Fruit fly (Drosophila melanogaster) whole organism, embryonic: ENCODE results near the gene RhoGAP18B.

Experiments used
- Asciz ChIP-seq: fragments of 200-800 bp; sonication (Bioruptor generic); optimal IDR thresholded peaks from 2 replicates; lab custom pipeline; 2017; ENCODE audit warnings: missing biosample characterization, mild to moderate bottlenecking, missing genetic modification characterization, missing genetic modification reagents
- CG16813 ChIP-seq: fragments of 200-800 bp; sonication (Bioruptor generic); IDR thresholded peaks from 3 replicates; pipeline ENCODE4 v1.3.6; 2022; ENCODE audit warnings: missing biosample characterization, missing genetic modification characterization; ENCODE audit not compliant: partially characterized antibody
- CG17359 ChIP-seq: fragments of 200-800 bp; sonication (Bioruptor generic); optimal IDR thresholded peaks from 3 replicates; lab custom pipeline; 2018; ENCODE audit warnings: missing biosample characterization, mild to moderate bottlenecking, missing genetic modification characterization, moderate library complexity
- CG1832 ChIP-seq: fragments of 200-800 bp; sonication (Bioruptor generic); optimal IDR thresholded peaks from 2 replicates; lab custom pipeline; 2017; ENCODE audit warnings: missing biosample characterization, mild to moderate bottlenecking, missing genetic modification characterization, inconsistent platforms
- CG18476 ChIP-seq: fragments of 200-800 bp; sonication (Bioruptor generic); optimal IDR thresholded peaks from 2 replicates; lab custom pipeline; 2016; ENCODE audit warnings: missing biosample characterization, mild to moderate bottlenecking, missing genetic modification characterization
- CG18619 ChIP-seq: fragments of 200-800 bp; sonication (Bioruptor generic); optimal IDR thresholded peaks from 3 replicates; lab custom pipeline; 2017; ENCODE audit warnings: missing biosample characterization, mild to moderate bottlenecking, missing genetic modification characterization
- CG2199 ChIP-seq: fragments of 200-800 bp; sonication (Bioruptor generic); IDR thresholded peaks from 3 replicates; pipeline ENCODE4 v1.3.6; 2022; ENCODE audit warnings: missing biosample characterization, missing genetic modification characterization
- CG31388 ChIP-seq: fragments of 200-800 bp; sonication (Bioruptor generic); optimal IDR thresholded peaks from 2 replicates; lab custom pipeline; 2016; ENCODE audit warnings: missing biosample characterization, missing genetic modification characterization
- CG4328 ChIP-seq: fragments of 200-800 bp; sonication (Bioruptor generic); optimal IDR thresholded peaks from 3 replicates; lab custom pipeline; 2017; ENCODE audit warnings: missing biosample characterization, missing genetic modification reagents, missing genetic modification characterization
- CG5245 ChIP-seq: fragments of 200-800 bp; sonication (Bioruptor generic); optimal IDR thresholded peaks from 3 replicates; lab custom pipeline; 2016; ENCODE audit warnings: missing biosample characterization, missing genetic modification characterization
- CG6654 ChIP-seq: fragments of 200-800 bp; sonication (Bioruptor generic); optimal IDR thresholded peaks from 2 replicates; lab custom pipeline; 2017; ENCODE audit warnings: missing biosample characterization, mild to moderate bottlenecking, missing genetic modification characterization
- CG6765 ChIP-seq: fragments of 200-800 bp; sonication (Bioruptor generic); optimal IDR thresholded peaks from 3 replicates; lab custom pipeline; 2017; ENCODE audit warnings: missing biosample characterization, mild to moderate bottlenecking, missing genetic modification characterization
- CG6791 ChIP-seq: fragments of 200-800 bp; sonication (Bioruptor generic); IDR thresholded peaks from 3 replicates; pipeline ENCODE4 v1.3.6; 2022; ENCODE audit warnings: missing biosample characterization, missing genetic modification characterization; ENCODE audit not compliant: partially characterized antibody
- CG6854 ChIP-seq: fragments of 200-800 bp; sonication (Bioruptor generic); optimal IDR thresholded peaks from 3 replicates; lab custom pipeline; 2017; ENCODE audit warnings: missing biosample characterization, mild to moderate bottlenecking, missing genetic modification characterization
- CG7786 ChIP-seq: fragments of 200-800 bp; sonication (Bioruptor generic); optimal IDR thresholded peaks from 2 replicates; lab custom pipeline; 2016; ENCODE audit warnings: missing biosample characterization, missing genetic modification characterization
- CG8281 ChIP-seq: fragments of 200-800 bp; sonication (Bioruptor generic); optimal IDR thresholded peaks from 2 replicates; lab custom pipeline; 2018; ENCODE audit warnings: missing biosample characterization, mild to moderate bottlenecking, missing genetic modification characterization, moderate library complexity
- CG9797 ChIP-seq: fragments of 200-800 bp; sonication (Bioruptor generic); optimal IDR thresholded peaks from 3 replicates; lab custom pipeline; 2018; ENCODE audit warnings: missing biosample characterization, mild to moderate bottlenecking, missing genetic modification characterization
- Dad ChIP-seq: fragments of 200-800 bp; sonication (Bioruptor generic); optimal IDR thresholded peaks from 3 replicates; lab custom pipeline; 2016; ENCODE audit warnings: missing biosample characterization, missing genetic modification characterization
- Deaf1 ChIP-seq: fragments of 200-800 bp; optimal IDR thresholded peaks from 3 replicates; lab custom pipeline; 2019; ENCODE audit warnings: missing biosample characterization, mild to moderate bottlenecking, missing genetic modification characterization, moderate library complexity
- Dip3 ChIP-seq: fragments of 200-800 bp; sonication (Bioruptor generic); optimal IDR thresholded peaks from 3 replicates; lab custom pipeline; 2016; ENCODE audit warnings: missing biosample characterization, missing genetic modification characterization
- Dll ChIP-seq: fragments of 200-800 bp; sonication (Bioruptor generic); IDR thresholded peaks from 4 replicates; pipeline ENCODE4 v1.3.6; 2022; ENCODE audit warnings: missing biosample characterization, missing genetic modification characterization; ENCODE audit not compliant: partially characterized antibody
- Doc3 ChIP-seq: fragments of 200-800 bp; sonication (Bioruptor generic); IDR thresholded peaks from 3 replicates; pipeline ENCODE4 v1.3.6; 2022; ENCODE audit warnings: missing biosample characterization, missing genetic modification characterization; ENCODE audit not compliant: partially characterized antibody
- Drgx ChIP-seq: fragments of 200-800 bp; sonication (Bioruptor generic); IDR thresholded peaks from 2 replicates; pipeline ENCODE4 v1.3.6; 2022; ENCODE audit warnings: missing biosample characterization, missing genetic modification characterization
- E2f2 ChIP-seq: fragments of 200-800 bp; sonication (Bioruptor generic); IDR thresholded peaks from 2 replicates; pipeline ENCODE4 v1.3.6; 2022; ENCODE audit warnings: missing biosample characterization, missing genetic modification characterization
- Eip74EF ChIP-seq, 2 experiments: fragments of 200-800 bp in 1 of 2; fragments of >200 bp in 1 of 2; sonication (Bioruptor generic) in 1 of 2; optimal IDR thresholded peaks; 2 replicates each; lab custom pipeline; 2017 to 2019; ENCODE audit warnings: missing biosample characterization in 2 of 2, missing genetic modification characterization in 2 of 2, mild to moderate bottlenecking in 1 of 2, moderate library complexity in 1 of 2
- Ets97D ChIP-seq: fragments of 200-800 bp; sonication (Bioruptor generic); optimal IDR thresholded peaks from 3 replicates; lab custom pipeline; 2016; ENCODE audit warnings: missing biosample characterization, missing genetic modification characterization
- HmgD ChIP-seq: fragments of 200-800 bp; sonication (Bioruptor generic); optimal IDR thresholded peaks from 3 replicates; lab custom pipeline; 2016; ENCODE audit warnings: missing biosample characterization, missing genetic modification characterization
- Hmx ChIP-seq: fragments of 200-800 bp; sonication (Bioruptor generic); optimal IDR thresholded peaks from 2 replicates; lab custom pipeline; 2016; ENCODE audit warnings: missing biosample characterization, missing genetic modification characterization
- MBD-R2 ChIP-seq: fragments of 200-800 bp; sonication (Bioruptor generic); IDR thresholded peaks from 2 replicates; pipeline ENCODE4 v1.3.6; 2022; ENCODE audit warnings: missing biosample characterization, missing genetic modification characterization
- Meics ChIP-seq: fragments of 200-800 bp; sonication (Bioruptor generic); optimal IDR thresholded peaks from 2 replicates; lab custom pipeline; 2017; ENCODE audit warnings: missing biosample characterization, mild to moderate bottlenecking, missing genetic modification characterization
- Myb ChIP-seq: fragments of 200-800 bp; sonication (Bioruptor generic); optimal IDR thresholded peaks from 2 replicates; lab custom pipeline; 2016; ENCODE audit warnings: missing biosample characterization, missing genetic modification characterization
- Pdp1 ChIP-seq, 2 experiments: fragments of 200-800 bp; sonication (Bioruptor generic); optimal IDR thresholded peaks; 3 replicates each; lab custom pipeline; 2016; ENCODE audit warnings: missing biosample characterization in 2 of 2, missing genetic modification characterization in 2 of 2, mild to moderate bottlenecking in 1 of 2, moderate library complexity in 1 of 2
- Rx ChIP-seq: fragments of 200-800 bp; sonication (Bioruptor generic); IDR thresholded peaks from 2 replicates; pipeline ENCODE4 v1.3.6; 2022; ENCODE audit warnings: missing biosample characterization, missing genetic modification characterization
- Side ChIP-seq: fragments of 200-800 bp; sonication (Bioruptor generic); optimal IDR thresholded peaks from 2 replicates; lab custom pipeline; 2016; ENCODE audit warnings: missing biosample characterization, missing genetic modification characterization
- Stat92E ChIP-seq, 3 experiments: fragments of >200 bp in 2 of 3; fragments of 200-800 bp in 1 of 3; sonication (Bioruptor generic) in 1 of 3; optimal IDR thresholded peaks; 2 replicates each; lab custom pipeline; 2017 to 2019; ENCODE audit warnings: missing biosample characterization in 3 of 3, missing genetic modification characterization in 3 of 3, mild to moderate bottlenecking in 1 of 3, moderate library complexity in 1 of 3
- bab2 ChIP-seq: fragments of 200-800 bp; sonication (Bioruptor generic); optimal IDR thresholded peaks from 2 replicates; lab custom pipeline; 2016; ENCODE audit warnings: missing biosample characterization, missing genetic modification characterization
- dmrt99B ChIP-seq: fragments of 200-800 bp; sonication (Bioruptor generic); optimal IDR thresholded peaks from 2 replicates; lab custom pipeline; 2018; ENCODE audit warnings: missing biosample characterization, mild to moderate bottlenecking, missing genetic modification characterization, moderate library complexity
- en ChIP-seq: fragments of 200-800 bp; sonication (Bioruptor generic); optimal IDR thresholded peaks from 2 replicates; lab custom pipeline; 2016; ENCODE audit warnings: missing biosample characterization, missing genetic modification characterization
- grn ChIP-seq: fragments of 200-800 bp; sonication (Bioruptor generic); optimal IDR thresholded peaks from 3 replicates; lab custom pipeline; 2017; ENCODE audit warnings: missing biosample characterization, missing genetic modification characterization
- h ChIP-seq: fragments of >200 bp; optimal IDR thresholded peaks from 2 replicates; lab custom pipeline; 2017
- jing ChIP-seq: fragments of 200-800 bp; sonication (Bioruptor generic); optimal IDR thresholded peaks from 2 replicates; lab custom pipeline; 2018; ENCODE audit warnings: missing biosample characterization, mild to moderate bottlenecking, missing genetic modification characterization
- kah ChIP-seq: fragments of 200-800 bp; sonication (Bioruptor generic); optimal IDR thresholded peaks from 2 replicates; lab custom pipeline; 2018; ENCODE audit warnings: missing biosample characterization, mild to moderate bottlenecking, missing genetic modification characterization
- ken ChIP-seq: fragments of 200-800 bp; sonication (Bioruptor generic); IDR thresholded peaks from 3 replicates; pipeline ENCODE4 v1.3.6; 2022; ENCODE audit warnings: missing biosample characterization, missing genetic modification characterization
- nmo ChIP-seq: fragments of 200-800 bp; sonication (Bioruptor generic); optimal IDR thresholded peaks from 2 replicates; lab custom pipeline; 2018; ENCODE audit warnings: missing biosample characterization, mild to moderate bottlenecking, missing genetic modification characterization, moderate library complexity
- nom ChIP-seq: fragments of 200-800 bp; sonication (Bioruptor generic); optimal IDR thresholded peaks from 2 replicates; lab custom pipeline; 2017; ENCODE audit warnings: missing biosample characterization, missing genetic modification characterization, mild to moderate bottlenecking, moderate library complexity, missing genetic modification reagents
- onecut ChIP-seq: fragments of 200-800 bp; sonication (Bioruptor generic); IDR thresholded peaks from 2 replicates; pipeline ENCODE4 v1.3.6; 2022; ENCODE audit warnings: missing biosample characterization, missing genetic modification characterization
- rib ChIP-seq: fragments of 200-800 bp; sonication (Bioruptor generic); IDR thresholded peaks from 2 replicates; pipeline ENCODE4 v1.3.6; 2022; ENCODE audit warnings: missing biosample characterization, missing genetic modification characterization
- sima ChIP-seq: fragments of 200-800 bp; sonication (Bioruptor generic); optimal IDR thresholded peaks from 2 replicates; lab custom pipeline; 2016; ENCODE audit warnings: missing biosample characterization, missing genetic modification characterization
- sob ChIP-seq: fragments of 200-800 bp; sonication (Bioruptor generic); IDR thresholded peaks from 2 replicates; pipeline ENCODE4 v1.3.6; 2022; ENCODE audit warnings: missing biosample characterization, missing genetic modification characterization
- ssp ChIP-seq: fragments of 200-800 bp; sonication (Bioruptor generic); IDR thresholded peaks from 2 replicates; pipeline ENCODE4 v1.3.6; 2022; ENCODE audit warnings: missing biosample characterization, missing genetic modification characterization
- vvl ChIP-seq: fragments of 200-800 bp; sonication (Bioruptor generic); IDR thresholded peaks from 2 replicates; pipeline ENCODE4 v1.3.6; 2022; ENCODE audit warnings: missing biosample characterization, missing genetic modification characterization
- zf30C ChIP-seq: fragments of 200-800 bp; sonication (Bioruptor generic); optimal IDR thresholded peaks from 3 replicates; lab custom pipeline; 2018; ENCODE audit warnings: missing biosample characterization, mild to moderate bottlenecking, missing genetic modification characterization

RhoGAP18B gene

dm6 chrX:19189903-19190302 lies 23.0 kb upstream of the RhoGAP18B start, which contains the start of gene HP1D3csd (continued):
- TF ChIP-seq HmgD (GFP tag; lab: Kevin White, UChicago) (no peak), CG7786 (no peak), onecut (GFP tag; lab: Robert Waterston, UW) (no peak), Dip3 (no peak), grn (GFP tag; lab: Kevin White, UChicago) (peak; percentile 12), dmrt99B (tag; lab: Kevin White, UChicago) (no peak), CG6791 (GFP tag; lab: Robert Waterston, UW) (no peak), rib (GFP tag; lab: Robert Waterston, UW) (no peak), kah (GFP tag; lab: Kevin White, UChicago) (no peak), bab2 (GFP tag; lab: Kevin White, UChicago) (no peak), Ets97D (peak; percentile 79), Drgx (no peak), Side (no peak), ken (GFP tag; lab: Robert Waterston, UW) (no peak), CG31388 (GFP tag; lab: Kevin White, UChicago) (no peak), CG2199 (no peak), Rx (GFP tag; lab: Robert Waterston, UW) (no peak), CG17359 (tag; lab: Kevin White, UChicago) (peak; percentile 94), ssp (GFP tag; lab: Robert Waterston, UW) (no peak), h (no peak), Dad (GFP tag; lab: Kevin White, UChicago) (no peak), Asciz (no peak), CG8281 (no peak), jing (GFP tag; lab: Kevin White, UChicago) (no peak), CG1832 (GFP tag; lab: Kevin White, UChicago) (no peak), CG16813 (GFP tag; lab: Robert Waterston, UW) (no peak), CG18619 (GFP tag; lab: Kevin White, UChicago) (no peak), Pdp1 (GFP tag; optimal IDR thresholded peaks at IDR 0.05; lab: Kevin White, UChicago) (peak in 1 of 2 experiments; percentile 38), Meics (GFP tag; lab: Kevin White, UChicago) (no peak), CG9797 (GFP tag; lab: Kevin White, UChicago) (no peak), CG6854 (GFP tag; lab: Kevin White, UChicago) (no peak), CG6765 (GFP tag; lab: Kevin White, UChicago) (no peak), nom (GFP tag; lab: Kevin White, UChicago) (no peak), sob (GFP tag; lab: Robert Waterston, UW) (no peak), zf30C (GFP tag; lab: Kevin White, UChicago) (no peak), CG6654 (peak; percentile 98), en (GFP tag; lab: Kevin White, UChicago) (no peak), nmo (GFP tag; lab: Kevin White, UChicago) (peak; percentile 3), E2f2 (peak; percentile 72), Deaf1 (tag; lab: Kevin White, UChicago) (no peak), CG18476 (GFP tag; lab: Kevin White, UChicago) (no peak), CG4328 (GFP tag; lab: Kevin White, UChicago) (no peak), Stat92E (GFP tag; optimal IDR thresholded peaks at IDR 0.05; lab: Kevin White, UChicago) (no peak), Hmx (GFP tag; lab: Kevin White, UChicago) (no peak), CG5245 (GFP tag; lab: Kevin White, UChicago) (no peak), MBD-R2 (GFP tag; lab: Robert Waterston, UW) (0 out of 2 replicates have a peak, but pooled peaks have one; percentile 14), Dll (GFP tag; lab: Robert Waterston, UW) (no peak), Myb (no peak), vvl (GFP tag; lab: Robert Waterston, UW) (peak; percentile 65; the same call in 1 of the 2 replicates), Doc3 (GFP tag; lab: Robert Waterston, UW) (no peak), Eip74EF (GFP tag; optimal IDR thresholded peaks at IDR 0.05; lab: Kevin White, UChicago) (no peak), sima (GFP tag; lab: Kevin White, UChicago) (no peak)
